Worm (Caenorhabditis elegans): Measurements from ENCODE around the gene C55A6.12.
"Not testable (repeated sequence)": the region's sequence is repeated elsewhere in the genome, so short reads cannot be mapped to it uniquely, and the experiment has no call there.

Gene C55A6.12

ce11 chrV:11483580-11484092 lies 19.3 kb downstream of the C55A6.12 start, which contains the start of gene col-157:
Gene col-157 (plus strand): TSS chrV:11484042.
- TF ChIP-seq F13H6.1 (tag; optimal IDR thresholded peaks at IDR 0.05); rnt-1 (tag; optimal IDR thresholded peaks at IDR 0.05); pag-3 (tag; optimal IDR thresholded peaks at IDR 0.05; ENCODE audit: borderline replicate concordance): not testable (repeated sequence)

- TF ChIP-seq tbx-2 (tag; optimal IDR thresholded peaks at IDR 0.05); fkh-10 (GFP tag; optimal IDR thresholded peaks at IDR 0.05); nfya-1 (tag; optimal IDR thresholded peaks at IDR 0.05): not testable (repeated sequence)
Observed at ce11 chrV:11480734-11481133, 22.2 kb downstream of the C55A6.12 start, which contains the start of gene T11F9.14. Gene T11F9.14 (minus strand): TSS chrV:11480834.

DNA sequence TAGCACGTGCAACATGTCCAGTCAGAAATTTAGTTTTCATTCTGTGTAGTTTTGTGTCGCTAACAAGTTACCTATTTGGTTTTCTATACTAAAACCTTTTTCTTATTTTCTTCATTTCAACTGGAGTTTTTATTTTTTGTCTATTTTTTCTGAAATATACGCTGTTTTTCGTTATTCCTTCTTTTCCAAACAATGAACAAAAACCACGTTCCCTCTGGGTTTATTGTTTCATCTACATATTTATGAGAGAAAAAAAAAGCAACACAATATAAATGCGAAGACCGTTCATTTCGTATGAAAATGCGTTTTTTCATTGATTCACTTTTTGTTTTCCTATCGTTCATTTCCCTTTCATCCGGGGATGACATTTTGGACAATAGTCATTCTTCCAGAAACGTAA lies 23.5 kb downstream of the C55A6.12 start, which contains the start of gene T11F9.22:
Gene T11F9.22, plus strand, starts transcription at position 301 of the 400 bp plus-strand sequence.
- TF ChIP-seq pat-9 (tag; optimal IDR thresholded peaks at IDR 0.05), result no peak
- no peak for TF ChIP-seq lin-11 (tag; optimal IDR thresholded peaks at IDR 0.05)
- TF ChIP-seq fax-1 (tag; optimal IDR thresholded peaks at IDR 0.05), result no peak
- no peak for TF ChIP-seq mec-3 (tag; optimal IDR thresholded peaks at IDR 0.05; ENCODE audit: borderline replicate concordance)

DNA sequence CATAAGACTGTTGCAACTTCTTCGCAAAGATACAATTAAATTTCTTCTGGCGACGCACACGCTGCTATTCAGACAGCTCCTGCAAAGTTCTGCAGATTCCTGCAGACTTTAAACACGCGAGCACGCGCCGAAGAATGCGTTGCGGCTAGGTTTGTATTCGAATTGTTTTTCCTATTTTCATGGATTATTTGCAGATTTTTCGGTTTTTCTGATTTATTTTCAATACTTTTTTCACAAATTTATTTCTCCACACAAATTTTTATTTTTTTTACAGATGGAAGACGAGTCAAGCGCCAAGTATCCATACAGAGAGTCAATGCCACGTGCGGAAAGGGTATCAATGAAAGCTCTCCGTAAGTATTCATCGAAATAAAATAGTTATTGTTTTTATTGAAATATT lies 27.3 kb downstream of the C55A6.12 start, which contains the start of gene T11F9.7:
Gene T11F9.7, plus strand, starts transcription at position 301 of the 400 bp plus-strand sequence.
- TF ChIP-seq pha-4, elt-2, eyg-1 (tag; optimal IDR thresholded peaks at IDR 0.05): not testable (repeated sequence)

- no peak for TF ChIP-seq ref-2 (tag; optimal IDR thresholded peaks at IDR 0.05)
- no peak for TF ChIP-seq gmeb-2 (tag; optimal IDR thresholded peaks at IDR 0.05)
- no peak for TF ChIP-seq pros-1 (tag; optimal IDR thresholded peaks at IDR 0.05)
- no peak for TF ChIP-seq elt-2 (tag; optimal IDR thresholded peaks at IDR 0.05)
- no peak for TF ChIP-seq unc-42 (tag; optimal IDR thresholded peaks at IDR 0.05)
- TF ChIP-seq tbx-7 (tag; optimal IDR thresholded peaks at IDR 0.05), result no peak
- TF ChIP-seq pha-2 (tag; optimal IDR thresholded peaks at IDR 0.05), result no peak
- TF ChIP-seq rnt-1 (tag; optimal IDR thresholded peaks at IDR 0.05), result no peak
- TF ChIP-seq ama-1 (optimal IDR thresholded peaks at IDR 0.05), result no peak
- no peak for TF ChIP-seq pat-9 (tag; optimal IDR thresholded peaks at IDR 0.05)
Observed at ce11 chrV:11474399-11474798, 28.5 kb downstream of the C55A6.12 start, which contains the start of gene nas-22. Gene nas-22 (plus strand): TSS chrV:11474699.

- TF ChIP-seq fkh-6 (tag; optimal IDR thresholded peaks at IDR 0.05) (no peak), C08G9.2 (tag; optimal IDR thresholded peaks at IDR 0.05) (no peak), hlh-13 (GFP tag; optimal IDR thresholded peaks at IDR 0.05) (no peak), ceh-9 (tag; optimal IDR thresholded peaks at IDR 0.05) (no peak), ceh-24 (tag; optimal IDR thresholded peaks at IDR 0.05) (no peak), ceh-31 (tag; optimal IDR thresholded peaks at IDR 0.05) (no peak), C38D4.7 (GFP tag; optimal IDR thresholded peaks at IDR 0.05) (no peak), ztf-16 (tag; optimal IDR thresholded peaks at IDR 0.05) (no peak), dve-1 (tag; optimal IDR thresholded peaks at IDR 0.05) (no peak)
Observed at ce11 chrV:11472209-11472608, 30.7 kb downstream of the C55A6.12 start, which contains the start of the genes nas-20 and nas-21. Gene nas-20 (minus strand): TSS chrV:11472309. Gene nas-21 (plus strand): TSS chrV:11472564.

- TF ChIP-seq dve-1 (tag; optimal IDR thresholded peaks at IDR 0.05), result no peak
- TF ChIP-seq ttx-3 (tag; optimal IDR thresholded peaks at IDR 0.05), result no peak
- no peak for TF ChIP-seq F13H6.1 (tag; optimal IDR thresholded peaks at IDR 0.05)
- no peak for TF ChIP-seq ceh-34 (tag; optimal IDR thresholded peaks at IDR 0.05)
- TF ChIP-seq hlh-30 (tag; optimal IDR thresholded peaks at IDR 0.05; ENCODE audit: insufficient read depth), result no peak
- TF ChIP-seq ceh-2 (tag; optimal IDR thresholded peaks at IDR 0.05), result no peak
- no peak for TF ChIP-seq ceh-31 (tag; optimal IDR thresholded peaks at IDR 0.05)
- no peak for TF ChIP-seq ama-1 (optimal IDR thresholded peaks at IDR 0.05)
- no peak for TF ChIP-seq sox-4 (tag; optimal IDR thresholded peaks at IDR 0.05)
- TF ChIP-seq nhr-232 (tag; optimal IDR thresholded peaks at IDR 0.05), result no peak
- TF ChIP-seq unc-42 (tag; optimal IDR thresholded peaks at IDR 0.05), result no peak
- no peak for TF ChIP-seq sdc-2 (tag; optimal IDR thresholded peaks at IDR 0.05)
- TF ChIP-seq che-1 (tag; optimal IDR thresholded peaks at IDR 0.05), result no peak
- TF ChIP-seq hlh-6 (tag; optimal IDR thresholded peaks at IDR 0.05), result no peak
- TF ChIP-seq npax-4 (tag; optimal IDR thresholded peaks at IDR 0.05), result no peak
- no peak for TF ChIP-seq rnt-1 (tag; optimal IDR thresholded peaks at IDR 0.05)
- TF ChIP-seq C38D4.7 (GFP tag; optimal IDR thresholded peaks at IDR 0.05), result no peak
- TF ChIP-seq fkh-6 (tag; optimal IDR thresholded peaks at IDR 0.05), result no peak
Observed at ce11 chrV:11470210-11470713, 32.7 kb downstream of the C55A6.12 start, which contains the start of gene aat-6. Gene aat-6 (minus strand): TSS chrV:11470663.
